Comparison of ENCODE assay signal across 5 fruit fly cellular contexts in genomic region chr2L:6047528-6048160, dm6.
TF ChIP-seq lines count a peak whose summit lies in the region.

IPIP (plus strand) TSS chr2L:6048002.

- peak; percentile 13 for TF ChIP-seq CTCF in whole organism, embryonic (GFP tag; optimal IDR thresholded peaks at IDR 0.05; lab: Kevin White, UChicago)

TF ChIP-seq in whole organism, adult, 20 proteins besides CTCF, POLR2A, EP300 and RAD21 (continues in another document):
- TF ChIP-seq tj (GFP tag; optimal IDR thresholded peaks at IDR 0.05; lab: Kevin White, UChicago) (peak; percentile 25), cnc (optimal IDR thresholded peaks at IDR 0.05; lab: Kevin White, UChicago) (no peak), CG33017 (tag; optimal IDR thresholded peaks at IDR 0.05; lab: Kevin White, UChicago) (no peak), bab1 (GFP tag; optimal IDR thresholded peaks at IDR 0.05; lab: Kevin White, UChicago) (peak; percentile 72), CG14711 (tag; optimal IDR thresholded peaks at IDR 0.05; lab: Kevin White, UChicago) (peak; percentile 20), CG7101 (tag; optimal IDR thresholded peaks at IDR 0.05; lab: Kevin White, UChicago) (peak; percentile 54), pad (GFP tag; optimal IDR thresholded peaks at IDR 0.05; lab: Kevin White, UChicago) (peak; percentile 44), kay (GFP tag; lab: Kevin White, UChicago; ENCODE audit: borderline replicate concordance) (no peak), toe (GFP tag; optimal IDR thresholded peaks at IDR 0.05; lab: Kevin White, UChicago) (no peak), CG7045 (GFP tag; optimal IDR thresholded peaks at IDR 0.05; lab: Kevin White, UChicago) (no peak), ovo (GFP tag; optimal IDR thresholded peaks at IDR 0.05; lab: Kevin White, UChicago) (peak; percentile 43), Hr96 (GFP tag; optimal IDR thresholded peaks at IDR 0.05; lab: Kevin White, UChicago) (peak; percentile 3), CG11617 (GFP tag; optimal IDR thresholded peaks at IDR 0.05; lab: Kevin White, UChicago) (peak; percentile 35), Mnt (GFP tag; optimal IDR thresholded peaks at IDR 0.05; lab: Kevin White, UChicago) (peak; percentile 91), CG12768 (GFP tag; optimal IDR thresholded peaks at IDR 0.05; lab: Kevin White, UChicago) (peak; percentile 32), CG5204 (GFP tag; optimal IDR thresholded peaks at IDR 0.05; lab: Kevin White, UChicago) (no peak), Crg-1 (GFP tag; optimal IDR thresholded peaks at IDR 0.05; lab: Kevin White, UChicago) (no peak), Clk (GFP tag; optimal IDR thresholded peaks at IDR 0.05; lab: Kevin White, UChicago) (no peak)

TF ChIP-seq in whole organism, embryonic, 481 proteins besides CTCF, POLR2A, EP300 and RAD21 (continues in another document):
- TF ChIP-seq CG12071 (GFP tag; optimal IDR thresholded peaks at IDR 0.05; lab: Kevin White, UChicago) (no peak), CG18619 (GFP tag; optimal IDR thresholded peaks at IDR 0.05; lab: Kevin White, UChicago) (peak; percentile 4), Awh (GFP tag; IDR thresholded peaks at IDR 0.05; lab: Robert Waterston, UW) (no peak), sna (GFP tag; IDR thresholded peaks at IDR 0.05; lab: Robert Waterston, UW; ENCODE audit: partially characterized antibody) (0 out of 2 replicates have a peak, but pooled peaks have one; percentile 21), CG9932 (GFP tag; IDR thresholded peaks at IDR 0.05; lab: Robert Waterston, UW) (peak; percentile 79), chm (GFP tag; IDR thresholded peaks at IDR 0.05; lab: Robert Waterston, UW) (peak; percentile 58), NC2α (GFP tag; optimal IDR thresholded peaks at IDR 0.05; lab: Kevin White, UChicago) (no peak), nmo (GFP tag; optimal IDR thresholded peaks at IDR 0.05; lab: Kevin White, UChicago) (peak; percentile 37), CG17912 (GFP tag; optimal IDR thresholded peaks at IDR 0.05; lab: Kevin White, UChicago) (no peak), D (optimal IDR thresholded peaks at IDR 0.05; lab: Kevin White, UChicago) (no peak), D (GFP tag; optimal IDR thresholded peaks at IDR 0.05; lab: Kevin White, UChicago) (no peak), Dad (GFP tag; optimal IDR thresholded peaks at IDR 0.05; lab: Kevin White, UChicago) (peak; percentile 1), Ptx1 (GFP tag; IDR thresholded peaks at IDR 0.05; lab: Robert Waterston, UW) (peak; percentile 47), CG31365 (tag; optimal IDR thresholded peaks at IDR 0.05; lab: Kevin White, UChicago) (peak; percentile 24), CG10565 (GFP tag; optimal IDR thresholded peaks at IDR 0.05; lab: Kevin White, UChicago) (no peak), Ravus (GFP tag; IDR thresholded peaks at IDR 0.05; lab: Robert Waterston, UW) (no peak), Dp (GFP tag; optimal IDR thresholded peaks at IDR 0.05; lab: Kevin White, UChicago) (peak; percentile 28), sim (GFP tag; IDR thresholded peaks at IDR 0.05; lab: Robert Waterston, UW) (0 out of 2 replicates have a peak, but pooled peaks have one; percentile 31), CG4404 (GFP tag; IDR thresholded peaks at IDR 0.05; lab: Robert Waterston, UW) (no peak)

TF ChIP-seq in whole organism, prepupa, 60 proteins besides CTCF, POLR2A, EP300 and RAD21 (continues in another document):
- TF ChIP-seq CG9139 (GFP tag; optimal IDR thresholded peaks at IDR 0.05; lab: Kevin White, UChicago) (no peak), Gug (GFP tag; IDR thresholded peaks at IDR 0.05; lab: Robert Waterston, UW) (no peak), CG3919 (GFP tag; optimal IDR thresholded peaks at IDR 0.05; lab: Kevin White, UChicago) (peak; percentile 62), CG6792 (GFP tag; optimal IDR thresholded peaks at IDR 0.05; lab: Kevin White, UChicago) (peak; percentile 11), CG6808 (GFP tag; optimal IDR thresholded peaks at IDR 0.05; lab: Kevin White, UChicago) (no peak), acj6 (GFP tag; optimal IDR thresholded peaks at IDR 0.05; lab: Kevin White, UChicago) (no peak), CG8119 (GFP tag; IDR thresholded peaks at IDR 0.05; lab: Robert Waterston, UW) (no peak; the same call in 2 of the 3 replicates), topi (GFP tag; optimal IDR thresholded peaks at IDR 0.05; lab: Kevin White, UChicago) (peak; percentile 29), Ets96B (tag; optimal IDR thresholded peaks at IDR 0.05; lab: Kevin White, UChicago) (no peak), svp (GFP tag; lab: Kevin White, UChicago) (peak; percentile 97), eg (GFP tag; IDR thresholded peaks at IDR 0.05; lab: Robert Waterston, UW) (no peak; the same call in 2 of the 3 replicates), esn (GFP tag; optimal IDR thresholded peaks at IDR 0.05; lab: Kevin White, UChicago) (peak; percentile 26), salr (GFP tag; optimal IDR thresholded peaks at IDR 0.05; lab: Kevin White, UChicago) (peak in 1 of 2 experiments; percentile 8), achi (GFP tag; optimal IDR thresholded peaks at IDR 0.05; lab: Kevin White, UChicago) (no peak), Met (GFP tag; optimal IDR thresholded peaks at IDR 0.05; lab: Kevin White, UChicago) (peak; percentile 7), CG15336 (GFP tag; IDR thresholded peaks at IDR 0.05; lab: Robert Waterston, UW) (peak; percentile 32; the same call in 1 of the 2 replicates), CG32006 (GFP tag; optimal IDR thresholded peaks at IDR 0.05; lab: Kevin White, UChicago) (peak; percentile 19), CG8319 (GFP tag; optimal IDR thresholded peaks at IDR 0.05; lab: Kevin White, UChicago) (peak; percentile 14), Hr4 (GFP tag; optimal IDR thresholded peaks at IDR 0.05; lab: Kevin White, UChicago) (peak; percentile 12), pdm3 (GFP tag; optimal IDR thresholded peaks at IDR 0.05; lab: Kevin White, UChicago) (no peak)

TF ChIP-seq in whole organism, pupa, 21 proteins besides CTCF, POLR2A, EP300 and RAD21:
- no peak for TF ChIP-seq CG34367 (tag; optimal IDR thresholded peaks at IDR 0.05; lab: Kevin White, UChicago)
- TF ChIP-seq Ets98B (GFP tag; IDR thresholded peaks at IDR 0.05; lab: Robert Waterston, UW) = peak; percentile 32; the same call in 1 of the 2 replicates
- TF ChIP-seq Pif1B (GFP tag; optimal IDR thresholded peaks at IDR 0.05; lab: Kevin White, UChicago) = peak; percentile 17
- TF ChIP-seq gl (tag; optimal IDR thresholded peaks at IDR 0.05; lab: Kevin White, UChicago) = no peak
- no peak for TF ChIP-seq CG10348 (GFP tag; IDR thresholded peaks at IDR 0.05; lab: Robert Waterston, UW)
- no peak for TF ChIP-seq rn (GFP tag; IDR thresholded peaks at IDR 0.05; lab: Robert Waterston, UW)
- peak; percentile 50; the same call in 1 of the 3 replicates for TF ChIP-seq CG4496 (GFP tag; IDR thresholded peaks at IDR 0.05; lab: Robert Waterston, UW)
- peak; percentile 2 for TF ChIP-seq CG15710 (tag; optimal IDR thresholded peaks at IDR 0.05; lab: Kevin White, UChicago)
- no peak for TF ChIP-seq Pif1A (GFP tag; optimal IDR thresholded peaks at IDR 0.05; lab: Kevin White, UChicago)
- TF ChIP-seq CG17806 (tag; optimal IDR thresholded peaks at IDR 0.05; lab: Kevin White, UChicago) = no peak
- no peak for TF ChIP-seq CG32121 (GFP tag; IDR thresholded peaks at IDR 0.05; lab: Robert Waterston, UW)
- peak; percentile 24 for TF ChIP-seq Snoo (tag; optimal IDR thresholded peaks at IDR 0.05; lab: Kevin White, UChicago)
- TF ChIP-seq CG9948 (tag; optimal IDR thresholded peaks at IDR 0.05; lab: Kevin White, UChicago) = no peak
- TF ChIP-seq CG8159 (tag; optimal IDR thresholded peaks at IDR 0.05; lab: Kevin White, UChicago) = peak; percentile 7
- TF ChIP-seq CG12605 (GFP tag; IDR thresholded peaks at IDR 0.05; lab: Robert Waterston, UW) = no peak
- TF ChIP-seq CG8301 (tag; optimal IDR thresholded peaks at IDR 0.05; lab: Kevin White, UChicago) = no peak

TF ChIP-seq in whole organism, wandering third instar larva, 38 proteins besides CTCF, POLR2A, EP300 and RAD21:
- TF ChIP-seq foxo (GFP tag; optimal IDR thresholded peaks at IDR 0.05; lab: Kevin White, UChicago) = peak in 1 of 2 experiments; percentile 36
- peak; percentile 39 for TF ChIP-seq br (GFP tag; optimal IDR thresholded peaks at IDR 0.05; lab: Kevin White, UChicago)
- no peak for TF ChIP-seq Rel (GFP tag; optimal IDR thresholded peaks at IDR 0.05; lab: Kevin White, UChicago)
- peak; percentile 47 for TF ChIP-seq Rel (tag; optimal IDR thresholded peaks at IDR 0.05; lab: Kevin White, UChicago)
- TF ChIP-seq usp (GFP tag; optimal IDR thresholded peaks at IDR 0.05; lab: Kevin White, UChicago) = no peak
- TF ChIP-seq fru (GFP tag; optimal IDR thresholded peaks at IDR 0.05; lab: Kevin White, UChicago) = peak; percentile 65
- peak; percentile 30 for TF ChIP-seq Sp1 (GFP tag; optimal IDR thresholded peaks at IDR 0.05; lab: Kevin White, UChicago)
- peak; percentile 17 for TF ChIP-seq CG9705 (GFP tag; optimal IDR thresholded peaks at IDR 0.05; lab: Kevin White, UChicago)
- no peak for TF ChIP-seq tai (GFP tag; optimal IDR thresholded peaks at IDR 0.05; lab: Kevin White, UChicago)
- peak; percentile 5 for TF ChIP-seq OdsH (GFP tag; optimal IDR thresholded peaks at IDR 0.05; lab: Kevin White, UChicago)
- TF ChIP-seq Dif (GFP tag; optimal IDR thresholded peaks at IDR 0.05; lab: Kevin White, UChicago; ENCODE audit: partially characterized antibody) = peak; percentile 2
- TF ChIP-seq jim (GFP tag; optimal IDR thresholded peaks at IDR 0.05; lab: Kevin White, UChicago) = no peak
- peak; percentile 60 for TF ChIP-seq rgr (GFP tag; optimal IDR thresholded peaks at IDR 0.05; lab: Kevin White, UChicago)
- TF ChIP-seq brk (GFP tag; optimal IDR thresholded peaks at IDR 0.05; lab: Kevin White, UChicago) = no peak
- TF ChIP-seq psq (GFP tag; optimal IDR thresholded peaks at IDR 0.05; lab: Kevin White, UChicago) = no peak
- TF ChIP-seq Vsx2 (GFP tag; optimal IDR thresholded peaks at IDR 0.05; lab: Kevin White, UChicago; ENCODE audit: partially characterized antibody) = no peak
- TF ChIP-seq ey (GFP tag; optimal IDR thresholded peaks at IDR 0.05; lab: Kevin White, UChicago) = peak; percentile 9
- TF ChIP-seq Hnf4 (GFP tag; optimal IDR thresholded peaks at IDR 0.05; lab: Kevin White, UChicago) = no peak
- no peak for TF ChIP-seq dsf (GFP tag; optimal IDR thresholded peaks at IDR 0.05; lab: Kevin White, UChicago; ENCODE audit: borderline replicate concordance)
- no peak for TF ChIP-seq Jra (GFP tag; optimal IDR thresholded peaks at IDR 0.05; lab: Kevin White, UChicago)
- TF ChIP-seq woc (GFP tag; optimal IDR thresholded peaks at IDR 0.05; lab: Kevin White, UChicago) = no peak
- TF ChIP-seq Myc (optimal IDR thresholded peaks at IDR 0.05; lab: Kevin White, UChicago) = no peak
- peak; percentile 94 for TF ChIP-seq Hr83 (GFP tag; optimal IDR thresholded peaks at IDR 0.05; lab: Kevin White, UChicago; ENCODE audit: poor library complexity, severe bottlenecking)
- no peak for TF ChIP-seq Mio (GFP tag; optimal IDR thresholded peaks at IDR 0.05; lab: Kevin White, UChicago)
- TF ChIP-seq Dfd (GFP tag; optimal IDR thresholded peaks at IDR 0.05; lab: Kevin White, UChicago) = no peak
- TF ChIP-seq h (GFP tag; optimal IDR thresholded peaks at IDR 0.05; lab: Kevin White, UChicago) = peak; percentile 69
- TF ChIP-seq HLH106 (tag; optimal IDR thresholded peaks at IDR 0.05; lab: Kevin White, UChicago) = peak; percentile 33
